Fruit fly (Drosophila melanogaster) whole organism, embryonic: ENCODE results near the gene CG7430.

ENCODE experiments used
- Atf6 ChIP-seq: fragments of 200-800 bp; sonication (Bioruptor generic); IDR thresholded peaks from 2 replicates; pipeline ENCODE4 v1.3.6; 2022; ENCODE audit warnings: missing biosample characterization, missing genetic modification characterization
- B-H1 ChIP-seq: fragments of 200-800 bp; sonication (Bioruptor generic); IDR thresholded peaks from 3 replicates; pipeline ENCODE4 v1.3.6; 2022; ENCODE audit warnings: missing biosample characterization, missing genetic modification characterization
- CG10565 ChIP-seq: fragments of 200-800 bp; sonication (Bioruptor generic); optimal IDR thresholded peaks from 3 replicates; lab custom pipeline; 2016; ENCODE audit warnings: missing biosample characterization, mild to moderate bottlenecking, missing genetic modification characterization
- CG11093 ChIP-seq: fragments of 200-800 bp; sonication (Bioruptor generic); IDR thresholded peaks from 3 replicates; pipeline ENCODE4 v1.3.6; 2022; ENCODE audit warnings: missing biosample characterization, missing genetic modification characterization
- CG14710 ChIP-seq: fragments of 200-800 bp; sonication (Bioruptor generic); optimal IDR thresholded peaks from 3 replicates; lab custom pipeline; 2019; ENCODE audit warnings: missing biosample characterization, mild to moderate bottlenecking, missing genetic modification characterization, moderate library complexity
- CG3163 ChIP-seq: fragments of 200-800 bp; sonication (Bioruptor generic); optimal IDR thresholded peaks from 3 replicates; lab custom pipeline; 2016; ENCODE audit warnings: missing biosample characterization, missing genetic modification characterization
- CG43689 ChIP-seq: fragments of 200-800 bp; sonication (Bioruptor generic); IDR thresholded peaks from 2 replicates; pipeline ENCODE4 v1.3.6; 2022; ENCODE audit warnings: missing biosample characterization, missing genetic modification characterization
- CG4404 ChIP-seq: fragments of 200-800 bp; sonication (Bioruptor generic); IDR thresholded peaks from 2 replicates; pipeline ENCODE4 v1.3.6; 2022; ENCODE audit warnings: missing biosample characterization, missing genetic modification characterization
- CG9727 ChIP-seq: fragments of 200-800 bp; sonication (Bioruptor generic); optimal IDR thresholded peaks from 3 replicates; lab custom pipeline; 2017; ENCODE audit warnings: missing biosample characterization, mild to moderate bottlenecking, missing genetic modification characterization
- CG9817 ChIP-seq: fragments of 200-800 bp; sonication (Bioruptor generic); optimal IDR thresholded peaks from 2 replicates; lab custom pipeline; 2018; ENCODE audit warnings: missing biosample characterization, mild to moderate bottlenecking, missing genetic modification characterization, moderate library complexity
- D19B ChIP-seq: fragments of 200-800 bp; sonication (Bioruptor generic); optimal IDR thresholded peaks from 2 replicates; lab custom pipeline; 2017; ENCODE audit warnings: missing biosample characterization, mild to moderate bottlenecking, missing genetic modification characterization
- Dip2 ChIP-seq: fragments of 200-800 bp; sonication (Bioruptor generic); IDR thresholded peaks from 2 replicates; pipeline ENCODE4 v1.3.6; 2022; ENCODE audit warnings: missing biosample characterization, missing genetic modification characterization
- Dp ChIP-seq: fragments of 200-800 bp; sonication (Bioruptor generic); optimal IDR thresholded peaks from 2 replicates; lab custom pipeline; 2018; ENCODE audit warnings: missing biosample characterization, mild to moderate bottlenecking, missing genetic modification characterization, moderate library complexity
- Eip74EF ChIP-seq, 2 experiments: fragments of 200-800 bp in 1 of 2; fragments of >200 bp in 1 of 2; sonication (Bioruptor generic) in 1 of 2; optimal IDR thresholded peaks; 2 replicates each; lab custom pipeline; 2017 to 2019; ENCODE audit warnings: missing biosample characterization in 2 of 2, missing genetic modification characterization in 2 of 2, mild to moderate bottlenecking in 1 of 2, moderate library complexity in 1 of 2
- H15 ChIP-seq: fragments of 200-800 bp; sonication (Bioruptor generic); IDR thresholded peaks from 3 replicates; pipeline ENCODE4 v1.3.6; 2022; ENCODE audit warnings: missing biosample characterization, missing genetic modification characterization
- H2.0 ChIP-seq: fragments of 200-800 bp; sonication (Bioruptor generic); IDR thresholded peaks from 2 replicates; pipeline ENCODE4 v1.3.6; 2022; ENCODE audit warnings: missing biosample characterization, missing genetic modification characterization
- HLH54F ChIP-seq: fragments of 200-800 bp; sonication (Bioruptor generic); optimal IDR thresholded peaks from 3 replicates; lab custom pipeline; 2016; ENCODE audit warnings: missing biosample characterization, missing genetic modification characterization
- HmgZ ChIP-seq: fragments of 200-800 bp; sonication (Bioruptor generic); optimal IDR thresholded peaks from 2 replicates; lab custom pipeline; 2018; ENCODE audit warnings: missing biosample characterization, mild to moderate bottlenecking, missing genetic modification characterization
- Jarid2 ChIP-seq: fragments of 200-800 bp; sonication (Bioruptor generic); optimal IDR thresholded peaks from 3 replicates; lab custom pipeline; 2017; ENCODE audit warnings: mild to moderate bottlenecking, missing biosample characterization, missing genetic modification reagents, missing genetic modification characterization
- Max ChIP-seq: fragments of 200-800 bp; sonication (Bioruptor generic); optimal IDR thresholded peaks from 2 replicates; lab custom pipeline; 2016; ENCODE audit warnings: missing biosample characterization, mild to moderate bottlenecking, missing genetic modification characterization
- NK7.1 ChIP-seq: fragments of 200-800 bp; sonication (Bioruptor generic); optimal IDR thresholded peaks from 3 replicates; lab custom pipeline; 2016; ENCODE audit warnings: missing biosample characterization, missing genetic modification characterization
- Nf-YA ChIP-seq: fragments of 200-800 bp; sonication (Bioruptor generic); IDR thresholded peaks from 2 replicates; pipeline ENCODE4 v1.3.6; 2022; ENCODE audit warnings: missing biosample characterization, missing genetic modification characterization
- Poxn ChIP-seq: fragments of 200-800 bp; sonication (Bioruptor generic); IDR thresholded peaks from 2 replicates; pipeline ENCODE4 v1.3.6; 2022; ENCODE audit warnings: missing biosample characterization, missing genetic modification characterization
- Tbp ChIP-seq: fragments of >200 bp; optimal IDR thresholded peaks from 2 replicates; lab custom pipeline; 2018; ENCODE audit warnings: missing biosample characterization, missing genetic modification characterization
- YL-1 ChIP-seq: fragments of 200-800 bp; sonication (Bioruptor generic); optimal IDR thresholded peaks from 3 replicates; lab custom pipeline; 2017; ENCODE audit warnings: missing biosample characterization, mild to moderate bottlenecking, missing genetic modification characterization
- ab ChIP-seq: fragments of 200-800 bp; sonication (Bioruptor generic); optimal IDR thresholded peaks from 2 replicates; lab custom pipeline; 2016; ENCODE audit warnings: missing biosample characterization, missing genetic modification characterization
- al ChIP-seq: fragments of 200-800 bp; sonication (Bioruptor generic); IDR thresholded peaks from 2 replicates; pipeline ENCODE4 v1.3.6; 2022; ENCODE audit warnings: missing biosample characterization, missing genetic modification characterization
- ara ChIP-seq: fragments of 200-800 bp; sonication (Bioruptor generic); IDR thresholded peaks from 2 replicates; pipeline ENCODE4 v1.3.6; 2022; ENCODE audit warnings: missing biosample characterization, missing genetic modification characterization
- bab2 ChIP-seq: fragments of 200-800 bp; sonication (Bioruptor generic); optimal IDR thresholded peaks from 2 replicates; lab custom pipeline; 2016; ENCODE audit warnings: missing biosample characterization, missing genetic modification characterization
- br ChIP-seq: fragments of >200 bp; optimal IDR thresholded peaks from 2 replicates; lab custom pipeline; 2017
- dmrt99B ChIP-seq: fragments of 200-800 bp; sonication (Bioruptor generic); optimal IDR thresholded peaks from 2 replicates; lab custom pipeline; 2018; ENCODE audit warnings: missing biosample characterization, mild to moderate bottlenecking, missing genetic modification characterization, moderate library complexity
- ewg ChIP-seq: fragments of 200-800 bp; sonication (Bioruptor generic); optimal IDR thresholded peaks from 3 replicates; lab custom pipeline; 2017; ENCODE audit warnings: mild to moderate bottlenecking, missing biosample characterization, missing genetic modification reagents, missing genetic modification characterization
- fd3F ChIP-seq: fragments of 200-800 bp; sonication (Bioruptor generic); optimal IDR thresholded peaks from 2 replicates; lab custom pipeline; 2018; ENCODE audit warnings: missing biosample characterization, mild to moderate bottlenecking, missing genetic modification characterization, moderate library complexity
- fu2 ChIP-seq: fragments of 200-800 bp; sonication (Bioruptor generic); optimal IDR thresholded peaks from 2 replicates; lab custom pipeline; 2016; ENCODE audit warnings: missing biosample characterization, missing genetic modification characterization
- grau ChIP-seq: fragments of 200-800 bp; optimal IDR thresholded peaks from 3 replicates; lab custom pipeline; 2019; ENCODE audit warnings: missing biosample characterization, mild to moderate bottlenecking, missing genetic modification characterization, moderate library complexity
- gt ChIP-seq: fragments of 200-800 bp; sonication (Bioruptor generic); IDR thresholded peaks from 2 replicates; pipeline ENCODE4 v1.3.6; 2022; ENCODE audit warnings: missing biosample characterization, missing genetic modification characterization
- hb ChIP-seq: fragments of 200-800 bp; sonication (Bioruptor generic); IDR thresholded peaks from 3 replicates; pipeline ENCODE4 v1.3.6; 2022; ENCODE audit warnings: missing biosample characterization, missing genetic modification characterization; ENCODE audit not compliant: partially characterized antibody
- hbn ChIP-seq: fragments of 200-800 bp; sonication (Bioruptor generic); IDR thresholded peaks from 2 replicates; pipeline ENCODE4 v1.3.6; 2022; ENCODE audit warnings: missing biosample characterization, missing genetic modification characterization; ENCODE audit not compliant: partially characterized antibody
- kah ChIP-seq: fragments of 200-800 bp; sonication (Bioruptor generic); optimal IDR thresholded peaks from 2 replicates; lab custom pipeline; 2018; ENCODE audit warnings: missing biosample characterization, mild to moderate bottlenecking, missing genetic modification characterization
- mam ChIP-seq: fragments of 200-800 bp; sonication (Bioruptor generic); optimal IDR thresholded peaks from 3 replicates; lab custom pipeline; 2016; ENCODE audit warnings: missing biosample characterization, missing genetic modification characterization
- mld ChIP-seq: fragments of 200-800 bp; sonication (Bioruptor generic); IDR thresholded peaks from 3 replicates; pipeline ENCODE4 v1.3.6; 2022; ENCODE audit warnings: missing biosample characterization, missing genetic modification characterization; ENCODE audit not compliant: partially characterized antibody
- onecut ChIP-seq: fragments of 200-800 bp; sonication (Bioruptor generic); IDR thresholded peaks from 2 replicates; pipeline ENCODE4 v1.3.6; 2022; ENCODE audit warnings: missing biosample characterization, missing genetic modification characterization
- otp ChIP-seq: fragments of 200-800 bp; sonication (Bioruptor generic); IDR thresholded peaks from 3 replicates; pipeline ENCODE4, ENCODE4 v1.3.6; 2022; ENCODE audit warnings: missing biosample characterization, missing genetic modification characterization
- pros ChIP-seq: fragments of 200-800 bp; sonication (Bioruptor generic); optimal IDR thresholded peaks from 3 replicates; lab custom pipeline; 2019; ENCODE audit warnings: missing biosample characterization, mild to moderate bottlenecking, missing genetic modification characterization, moderate library complexity
- repo ChIP-seq: fragments of 200-800 bp; sonication (Bioruptor generic); optimal IDR thresholded peaks from 2 replicates; lab custom pipeline; 2016; ENCODE audit warnings: missing biosample characterization, missing genetic modification characterization
- sob ChIP-seq: fragments of 200-800 bp; sonication (Bioruptor generic); IDR thresholded peaks from 2 replicates; pipeline ENCODE4 v1.3.6; 2022; ENCODE audit warnings: missing biosample characterization, missing genetic modification characterization
- stwl ChIP-seq: fragments of 200-800 bp; sonication (Bioruptor generic); optimal IDR thresholded peaks from 3 replicates; lab custom pipeline; 2018; ENCODE audit warnings: missing biosample characterization, mild to moderate bottlenecking, missing genetic modification characterization, moderate library complexity
- vfl ChIP-seq: fragments of 200-800 bp; sonication (Bioruptor generic); optimal IDR thresholded peaks from 2 replicates; lab custom pipeline; 2016; ENCODE audit warnings: missing biosample characterization, missing genetic modification characterization
- wor ChIP-seq: fragments of 200-800 bp; sonication (Bioruptor generic); IDR thresholded peaks from 2 replicates; pipeline ENCODE4 v1.3.6; 2022; ENCODE audit warnings: missing biosample characterization, missing genetic modification characterization

CG7430 gene

dm6 chr3L:17856655-17857479, 10.2 kb downstream of the CG7430 start, which contains the start of gene CG5535 (continued):
- TF ChIP-seq al (GFP tag; lab: Robert Waterston, UW), result peak; percentile 40; the same call in 1 of the 2 replicates
- TF ChIP-seq NK7.1 (GFP tag; lab: Kevin White, UChicago), result no peak
- TF ChIP-seq YL-1 (GFP tag; lab: Kevin White, UChicago), result peak; percentile 61
- no peak; the same call in 1 of the 2 replicates for TF ChIP-seq gt (GFP tag; lab: Robert Waterston, UW)
- peak; percentile 14 for TF ChIP-seq fu2 (GFP tag; lab: Kevin White, UChicago)
- 0 out of 2 replicates have a peak, but pooled peaks have one; percentile 19 for TF ChIP-seq CG43689 (GFP tag; lab: Robert Waterston, UW)
- peak; percentile 35 for TF ChIP-seq Jarid2 (GFP tag; lab: Kevin White, UChicago)
- TF ChIP-seq D19B, result peak; percentile 49
- TF ChIP-seq Eip74EF (GFP tag; optimal IDR thresholded peaks at IDR 0.05; lab: Kevin White, UChicago), result peak in 1 of 2 experiments; percentile 82
- TF ChIP-seq Tbp (GFP tag; lab: Kevin White, UChicago), result no peak
- peak; percentile 33; the same call in 2 of the 3 replicates for TF ChIP-seq B-H1 (GFP tag; lab: Robert Waterston, UW)
- TF ChIP-seq repo (GFP tag; lab: Kevin White, UChicago), result no peak
- peak; percentile 20 for TF ChIP-seq stwl (tag; lab: Kevin White, UChicago)
- no peak; the same call in 1 of the 2 replicates for TF ChIP-seq Atf6 (GFP tag; lab: Robert Waterston, UW)
- TF ChIP-seq CG10565, result no peak
- TF ChIP-seq wor (GFP tag; lab: Robert Waterston, UW), result 0 out of 2 replicates have a peak, but pooled peaks have one; percentile 51
- TF ChIP-seq sob (GFP tag; lab: Robert Waterston, UW), result peak; percentile 77
- no peak for TF ChIP-seq hbn (GFP tag; lab: Robert Waterston, UW)
- TF ChIP-seq vfl (GFP tag; lab: Kevin White, UChicago), result no peak
- TF ChIP-seq CG11093, result peak; percentile 67
- TF ChIP-seq CG3163 (GFP tag; lab: Kevin White, UChicago), result no peak
- TF ChIP-seq Dp (GFP tag; lab: Kevin White, UChicago), result no peak
- no peak for TF ChIP-seq hb (GFP tag; lab: Robert Waterston, UW)
- TF ChIP-seq ara (GFP tag; lab: Robert Waterston, UW), result peak; percentile 62
- peak; percentile 85 for TF ChIP-seq dmrt99B (tag; lab: Kevin White, UChicago)
- no peak for TF ChIP-seq kah (GFP tag; lab: Kevin White, UChicago)
- TF ChIP-seq otp, result peak; percentile 72
- peak; percentile 57 for TF ChIP-seq mam (GFP tag; lab: Kevin White, UChicago)
- peak; percentile 88 for TF ChIP-seq grau
- TF ChIP-seq Max (GFP tag; lab: Kevin White, UChicago), result peak; percentile 48
- no peak for TF ChIP-seq Dip2
- TF ChIP-seq CG9817, result peak; percentile 49
- TF ChIP-seq pros (GFP tag; lab: Kevin White, UChicago), result peak; percentile 63
- TF ChIP-seq HmgZ, result peak; percentile 44
- peak; percentile 63 for TF ChIP-seq ewg
- peak; percentile 91 for TF ChIP-seq CG9727 (GFP tag; lab: Kevin White, UChicago)
- TF ChIP-seq ab (GFP tag; lab: Kevin White, UChicago), result no peak
- TF ChIP-seq CG14710 (tag; lab: Kevin White, UChicago), result peak; percentile 92
- peak; percentile 67 for TF ChIP-seq onecut (GFP tag; lab: Robert Waterston, UW)
- peak; percentile 25; the same call in 1 of the 2 replicates for TF ChIP-seq CG4404
- TF ChIP-seq bab2 (GFP tag; lab: Kevin White, UChicago), result peak; percentile 41
- peak; percentile 67 for TF ChIP-seq fd3F (GFP tag; lab: Kevin White, UChicago)
- peak; percentile 29; the same call in 1 of the 2 replicates for TF ChIP-seq Nf-YA
- TF ChIP-seq br, result no peak
- peak; percentile 63 for TF ChIP-seq H2.0
- TF ChIP-seq Poxn (GFP tag; lab: Robert Waterston, UW), result no peak
- no peak for TF ChIP-seq mld (GFP tag; lab: Robert Waterston, UW)
- TF ChIP-seq H15, result peak; percentile 35; the same call in 1 of the 3 replicates
- peak; percentile 43 for TF ChIP-seq HLH54F (GFP tag; lab: Kevin White, UChicago)
